Worm (Caenorhabditis elegans) whole organism, midembryonic: ENCODE measurements around the gene ZC190.4.

Source experiments
- T22C8.4 ChIP-seq: fragments of 200-800 bp; sonication (Bioruptor generic); IDR thresholded peaks from 2 replicates; pipeline ENCODE4 v1.3.6; 2022; ENCODE audit warnings: missing genetic modification characterization, missing compliant biosample characterization
- cog-1 ChIP-seq: sonication (generic microtip); optimal IDR thresholded peaks from 2 replicates; lab custom pipeline; 2016; ENCODE audit warnings: missing genetic modification characterization, missing compliant biosample characterization
- flt-1 ChIP-seq: fragments of 200-800 bp; sonication (Bioruptor generic); IDR thresholded peaks from 2 replicates; pipeline ENCODE4 v1.3.6; 2022; ENCODE audit warnings: missing genetic modification characterization, missing compliant biosample characterization
- klf-2 ChIP-seq: fragments of 200-800 bp; sonication (Bioruptor generic); conservative IDR thresholded peaks from 2 replicates; pipeline ENCODE4 v1.3.6; 2022; ENCODE audit warnings: missing genetic modification reagents, missing genetic modification characterization, missing compliant biosample characterization
- med-1 ChIP-seq: sonication (generic microtip); optimal IDR thresholded peaks from 2 replicates; lab custom pipeline; 2017; ENCODE audit warnings: missing genetic modification characterization, mild to moderate bottlenecking, missing compliant biosample characterization, antibody characterized with exemption, missing genetic modification reagents; ENCODE audit not compliant: insufficient read depth
- ref-1 ChIP-seq: fragments of 200-800 bp; sonication (Bioruptor generic); conservative IDR thresholded peaks from 2 replicates; pipeline ENCODE4 v1.3.6; 2022; ENCODE audit warnings: missing genetic modification reagents, missing genetic modification characterization, missing compliant biosample characterization
- tab-1 ChIP-seq: fragments of 200-800 bp; sonication (Bioruptor generic); IDR thresholded peaks from 2 replicates; pipeline ENCODE4 v1.3.6; 2022; ENCODE audit warnings: missing genetic modification characterization, missing compliant biosample characterization
- ztf-23 ChIP-seq: fragments of 200-800 bp; sonication (Bioruptor generic); IDR thresholded peaks from 2 replicates; pipeline ENCODE4 v1.3.6; 2022; ENCODE audit warnings: missing genetic modification reagents, missing genetic modification characterization, missing compliant biosample characterization
- ztf-29 ChIP-seq: fragments of 200-800 bp; sonication (Bioruptor generic); IDR thresholded peaks from 2 replicates; pipeline ENCODE4 v1.3.6; 2022; ENCODE audit warnings: missing genetic modification reagents, missing genetic modification characterization, missing compliant biosample characterization

Gene ZC190.4

DNA sequence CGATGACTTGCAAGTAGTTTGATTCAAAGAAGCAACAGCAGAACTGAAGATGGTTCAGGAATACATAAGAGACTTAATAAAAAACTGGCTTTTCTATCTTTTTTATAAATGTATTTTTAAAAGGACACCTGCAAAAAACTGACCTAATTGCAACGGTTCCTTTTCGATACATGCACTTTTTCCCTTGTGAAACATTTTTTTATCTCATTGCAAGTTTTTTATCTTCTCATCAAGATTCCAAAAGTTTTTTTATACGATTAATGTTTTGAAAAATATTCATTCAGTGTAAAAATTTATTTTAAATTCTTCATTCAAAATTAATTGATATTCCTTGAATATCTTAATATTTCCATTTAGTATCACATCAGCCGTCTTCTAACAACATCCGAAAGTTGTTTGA is 30.3 kb upstream of the ZC190.4 start, which contains the start of gene oac-29:
oac-29 (minus strand) TSS at position 101 of the 400 bp plus-strand sequence.
- TF ChIP-seq cog-1 (tag; lab: Kevin White, UChicago) (no peak), T22C8.4 (GFP tag; lab: Robert Waterston, UW) (no peak), ztf-23 (GFP tag; lab: Robert Waterston, UW) (no peak), klf-2 (GFP tag; lab: Robert Waterston, UW) (no peak), med-1 (GFP tag; lab: Kevin White, UChicago) (no peak), ref-1 (GFP tag; lab: Robert Waterston, UW) (no peak), tab-1 (GFP tag; lab: Robert Waterston, UW) (no peak), ztf-29 (GFP tag; lab: Robert Waterston, UW) (no peak), flt-1 (GFP tag; lab: Robert Waterston, UW) (no peak)

DNA sequence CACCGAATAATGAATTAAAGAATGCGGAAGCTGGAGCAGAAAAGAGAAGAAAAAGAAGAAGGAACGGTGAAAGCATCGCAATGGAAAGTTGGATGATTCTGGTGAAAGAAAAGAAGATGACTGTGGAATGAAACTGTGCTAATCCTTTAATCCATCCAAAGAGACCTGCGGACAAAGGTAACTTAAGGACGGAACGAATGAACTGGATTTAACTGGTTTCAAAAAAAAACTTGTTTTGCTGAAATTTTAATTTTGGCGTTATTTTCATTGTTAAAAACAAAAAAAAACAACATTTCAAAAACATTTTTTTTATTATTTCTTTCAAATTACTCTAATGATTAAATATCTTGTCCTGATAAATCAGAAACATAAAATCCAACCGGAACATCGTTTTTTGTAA is 29.0 kb upstream of the ZC190.4 start, which contains the start of gene grl-12:
grl-12 (minus strand) TSS at position 101 of the 400 bp plus-strand sequence.
- TF ChIP-seq med-1 (GFP tag; lab: Kevin White, UChicago) (no peak), ztf-23 (GFP tag; lab: Robert Waterston, UW) (no peak), tab-1 (GFP tag; lab: Robert Waterston, UW) (no peak), T22C8.4 (GFP tag; lab: Robert Waterston, UW) (no peak), cog-1 (tag; lab: Kevin White, UChicago) (no peak), ref-1 (GFP tag; lab: Robert Waterston, UW) (no peak)

DNA sequence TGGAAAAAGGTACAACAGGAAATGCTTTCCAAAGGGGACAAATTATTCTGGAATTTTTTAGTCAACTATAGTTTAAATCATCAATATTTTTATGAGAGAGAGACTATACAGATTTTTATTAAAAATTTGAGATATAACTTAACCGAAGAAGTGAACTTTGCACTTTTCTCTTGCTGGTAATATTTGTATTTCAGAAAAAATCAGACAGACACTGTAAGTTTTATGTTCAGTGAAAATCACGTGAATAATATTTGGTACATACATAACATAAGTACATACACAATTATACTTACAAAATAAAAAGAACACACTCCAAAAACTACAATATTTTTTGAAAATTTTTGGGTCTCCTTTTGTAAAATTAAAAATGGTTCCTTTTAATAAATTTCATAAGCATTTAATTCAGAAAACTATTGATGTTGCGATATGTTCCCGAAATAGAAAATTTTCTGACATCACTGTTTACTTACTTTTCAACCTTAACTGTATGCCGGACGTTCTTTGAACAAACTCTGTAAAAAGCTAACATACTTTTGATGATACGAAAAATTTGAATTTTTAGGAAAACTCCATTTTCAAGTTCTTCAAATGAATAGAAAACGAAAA is 28.1 kb upstream of the ZC190.4 start, which contains the start of the genes F28A12.10 and acd-4:
F28A12.10 (minus strand) TSS at position 101 of the 606 bp plus-strand sequence.
acd-4 (plus strand) TSS at position 556 of the 606 bp plus-strand sequence.
- TF ChIP-seq cog-1 (tag; lab: Kevin White, UChicago) (no peak), klf-2 (GFP tag; lab: Robert Waterston, UW) (no peak), tab-1 (GFP tag; lab: Robert Waterston, UW) (no peak), flt-1 (GFP tag; lab: Robert Waterston, UW) (no peak), ztf-29 (GFP tag; lab: Robert Waterston, UW) (no peak), med-1 (GFP tag; lab: Kevin White, UChicago) (no peak), ref-1 (GFP tag; lab: Robert Waterston, UW) (no peak), ztf-23 (GFP tag; lab: Robert Waterston, UW) (no peak), T22C8.4 (GFP tag; lab: Robert Waterston, UW) (no peak)

- TF ChIP-seq ztf-23 (GFP tag; lab: Robert Waterston, UW) (no peak), cog-1 (tag; lab: Kevin White, UChicago) (no peak)
Observed at ce11 chrV:8641266-8641665, 24.6 kb upstream of the ZC190.4 start, which contains the start of gene F28A12.3. TSS of gene F28A12.3 (minus strand) at chrV:8641366.

DNA sequence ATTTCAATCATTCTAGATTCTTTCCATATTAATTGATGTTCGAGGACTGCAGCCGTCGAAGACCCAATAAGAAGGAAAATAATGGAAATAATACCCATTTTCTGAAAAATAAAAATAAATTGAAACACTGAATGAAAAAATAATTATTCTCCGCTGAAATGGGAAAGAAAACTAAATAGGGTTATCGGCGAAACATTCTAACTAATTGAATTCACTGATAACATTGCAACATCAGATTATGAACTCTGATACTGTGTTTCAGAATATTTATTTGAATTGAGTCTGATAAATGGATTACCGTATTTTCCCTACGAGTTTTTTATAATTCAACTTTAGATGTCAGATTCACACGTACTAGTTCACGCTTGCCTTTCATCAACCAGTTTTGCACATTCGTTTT is 22.8 kb upstream of the ZC190.4 start, which contains the start of gene asp-13:
asp-13 (minus strand) TSS at position 101 of the 400 bp plus-strand sequence.
- no peak for TF ChIP-seq T22C8.4 (GFP tag; lab: Robert Waterston, UW)

DNA sequence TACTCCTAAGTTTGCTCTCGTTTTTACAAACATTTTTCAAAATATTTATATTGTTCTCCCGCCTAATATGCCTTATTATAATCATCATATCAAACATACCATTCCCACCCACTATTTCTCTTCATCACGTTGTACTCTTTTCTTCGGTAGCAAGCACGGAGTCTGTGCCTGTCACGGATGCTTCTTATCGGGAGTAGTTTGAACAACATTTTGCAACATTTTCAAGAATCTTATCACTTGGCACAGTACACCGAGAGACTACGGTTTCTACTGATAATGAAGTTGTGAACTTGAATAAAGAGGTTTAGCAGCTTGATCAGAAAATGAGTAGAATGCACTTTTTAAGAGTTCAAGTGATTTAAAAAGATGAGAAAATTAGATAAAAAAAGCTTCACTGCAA is 17.6 kb upstream of the ZC190.4 start:
- TF ChIP-seq flt-1 (GFP tag; lab: Robert Waterston, UW) = no peak
- TF ChIP-seq ztf-23 (GFP tag; lab: Robert Waterston, UW) = no peak
- TF ChIP-seq klf-2 (GFP tag; lab: Robert Waterston, UW) = no peak
- TF ChIP-seq med-1 (GFP tag; lab: Kevin White, UChicago) = no peak
- no peak for TF ChIP-seq ztf-29 (GFP tag; lab: Robert Waterston, UW)
- TF ChIP-seq T22C8.4 (GFP tag; lab: Robert Waterston, UW) = no peak
- TF ChIP-seq ref-1 (GFP tag; lab: Robert Waterston, UW) = no peak

DNA sequence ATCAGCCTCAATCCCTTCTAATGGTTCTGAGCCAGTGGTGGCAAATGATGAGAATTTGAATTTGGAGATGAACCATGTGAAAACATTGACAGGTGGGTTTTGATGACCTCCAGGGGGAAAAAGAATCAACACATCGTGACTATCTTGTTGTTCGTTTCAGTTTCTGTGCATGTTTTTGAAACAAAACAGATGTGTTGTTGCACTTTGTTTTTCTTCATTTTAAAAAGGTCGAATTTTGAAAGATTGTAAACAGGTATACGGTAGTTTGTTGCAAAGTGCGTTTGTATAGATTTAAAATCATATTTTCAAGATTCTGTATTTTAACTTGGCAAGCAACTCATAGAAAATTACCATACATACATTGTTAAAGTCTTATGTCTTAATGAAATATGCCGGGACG is 15.5 kb upstream of the ZC190.4 start:
- TF ChIP-seq ztf-23 (GFP tag; lab: Robert Waterston, UW) = no peak

DNA sequence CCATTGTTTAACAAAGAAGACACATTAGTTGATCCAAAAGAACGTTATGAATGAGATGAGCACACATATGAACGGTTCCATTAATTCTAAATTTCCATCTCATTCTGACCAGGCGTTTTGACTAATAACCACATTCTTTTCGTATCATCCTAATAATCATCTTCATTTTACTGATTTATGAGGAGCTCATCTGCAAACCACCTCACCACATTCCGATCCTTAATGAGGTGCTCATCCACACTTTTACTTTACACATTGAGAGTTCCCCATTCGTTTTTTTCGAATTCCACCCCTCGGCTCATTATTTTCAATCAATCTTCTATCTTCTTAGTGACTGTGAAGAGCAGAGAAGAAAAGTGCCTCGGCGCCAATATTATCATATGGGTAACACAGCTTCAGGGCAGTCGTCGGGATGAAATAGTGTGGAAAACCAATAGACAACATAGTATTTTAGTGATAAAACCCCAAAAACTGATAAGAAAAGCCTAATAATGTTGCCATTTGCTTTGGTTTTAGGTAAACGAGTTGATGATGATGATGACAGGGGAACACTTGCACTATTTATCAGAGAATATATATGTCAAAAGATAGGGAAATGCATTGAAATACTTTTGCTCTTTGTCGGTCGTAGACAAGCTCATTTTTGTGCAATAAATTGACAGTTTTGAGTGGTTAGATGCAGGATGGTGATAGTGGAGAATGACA is 14.7 kb upstream of the ZC190.4 start:
- no peak for TF ChIP-seq med-1 (GFP tag; lab: Kevin White, UChicago)
- no peak for TF ChIP-seq klf-2 (GFP tag; lab: Robert Waterston, UW)
- TF ChIP-seq T22C8.4 (GFP tag; lab: Robert Waterston, UW) = no peak
- no peak for TF ChIP-seq flt-1 (GFP tag; lab: Robert Waterston, UW)
- TF ChIP-seq cog-1 (tag; lab: Kevin White, UChicago) = no peak
- TF ChIP-seq tab-1 (GFP tag; lab: Robert Waterston, UW) = no peak
- TF ChIP-seq ref-1 (GFP tag; lab: Robert Waterston, UW) = no peak
- no peak for TF ChIP-seq ztf-29 (GFP tag; lab: Robert Waterston, UW)
- no peak for TF ChIP-seq ztf-23 (GFP tag; lab: Robert Waterston, UW)

- TF ChIP-seq tab-1 (GFP tag; lab: Robert Waterston, UW) (no peak), cog-1 (tag; lab: Kevin White, UChicago) (no peak), ztf-23 (GFP tag; lab: Robert Waterston, UW) (no peak), ref-1 (GFP tag; lab: Robert Waterston, UW) (no peak), T22C8.4 (GFP tag; lab: Robert Waterston, UW) (no peak), flt-1 (GFP tag; lab: Robert Waterston, UW) (no peak)
Observed at ce11 chrV:8652177-8652576, 13.7 kb upstream of the ZC190.4 start.
